Worm (Caenorhabditis elegans): ENCODE measurements around the gene K02E2.1.

DNA sequence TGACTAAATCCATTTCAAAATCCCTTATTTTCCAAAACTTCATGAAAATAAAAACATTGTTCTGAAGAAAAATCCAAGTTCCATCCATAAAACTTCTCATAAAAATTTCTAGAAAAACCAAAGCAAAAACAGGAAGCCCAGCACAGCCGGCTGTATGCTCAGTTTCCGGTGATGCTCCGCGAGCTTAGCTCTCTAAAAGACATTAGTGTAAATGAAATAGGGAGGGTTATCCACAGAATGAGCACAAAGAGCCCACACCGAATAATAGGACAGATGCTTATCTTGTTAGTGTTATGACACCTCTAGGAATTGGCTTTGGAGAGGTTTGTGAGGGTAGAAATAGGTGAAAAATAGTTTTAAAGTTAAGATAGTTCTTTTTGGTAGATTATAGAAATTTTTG lies 13.3 kb upstream of the K02E2.1 start:
- TF ChIP-seq cog-1 (tag; optimal IDR thresholded peaks at IDR 0.05) (no peak), flt-1 (GFP tag; IDR thresholded peaks at IDR 0.05) (no peak), ref-1 (GFP tag; conservative IDR thresholded peaks at IDR 0.05) (no peak), T22C8.4 (GFP tag; IDR thresholded peaks at IDR 0.05) (no peak), tab-1 (GFP tag; IDR thresholded peaks at IDR 0.05) (no peak)

All from whole organism, midembryonic.